Worm (Caenorhabditis elegans): ENCODE results near the gene C44H9.5.
"Not testable (repeated sequence)": the region's sequence is repeated elsewhere in the genome, so short reads cannot be mapped to it uniquely, and the experiment has no call there.

Gene C44H9.5

DNA sequence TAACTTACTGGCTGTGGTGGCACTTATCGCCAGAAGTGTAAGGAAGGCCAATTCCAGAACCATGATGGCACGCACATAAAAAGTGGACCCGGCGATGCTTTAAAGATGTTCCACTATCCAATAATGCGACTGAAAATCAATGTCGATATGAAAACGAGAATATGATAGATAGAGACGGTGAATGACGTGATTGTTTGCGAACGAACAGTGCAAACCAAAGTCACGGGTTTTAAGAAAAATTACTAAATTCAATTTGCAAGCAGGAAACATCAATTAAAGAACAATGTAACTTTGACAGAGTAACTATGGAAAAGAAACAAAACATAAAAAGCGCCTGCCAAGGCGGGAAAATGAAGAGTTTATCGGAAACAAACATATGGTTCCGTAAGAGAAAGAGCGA is at the start of gene C44H9.5:
Gene C44H9.5 (minus strand): TSS at position 129 of the 400 bp plus-strand sequence.
- no peak for TF ChIP-seq unc-62 (GFP tag; optimal IDR thresholded peaks at IDR 0.05)

ce11 chrV:12898583-12899232 is 49.0 kb upstream of the C44H9.5 start:
- no peak for TF ChIP-seq unc-62 (GFP tag; optimal IDR thresholded peaks at IDR 0.05)

ce11 chrV:12897338-12897737 is 47.7 kb upstream of the C44H9.5 start:
- TF ChIP-seq unc-62 (GFP tag; optimal IDR thresholded peaks at IDR 0.05), result no peak

ce11 chrV:12896850-12897249 is 47.2 kb upstream of the C44H9.5 start:
- no peak for TF ChIP-seq unc-62 (GFP tag; optimal IDR thresholded peaks at IDR 0.05)

DNA sequence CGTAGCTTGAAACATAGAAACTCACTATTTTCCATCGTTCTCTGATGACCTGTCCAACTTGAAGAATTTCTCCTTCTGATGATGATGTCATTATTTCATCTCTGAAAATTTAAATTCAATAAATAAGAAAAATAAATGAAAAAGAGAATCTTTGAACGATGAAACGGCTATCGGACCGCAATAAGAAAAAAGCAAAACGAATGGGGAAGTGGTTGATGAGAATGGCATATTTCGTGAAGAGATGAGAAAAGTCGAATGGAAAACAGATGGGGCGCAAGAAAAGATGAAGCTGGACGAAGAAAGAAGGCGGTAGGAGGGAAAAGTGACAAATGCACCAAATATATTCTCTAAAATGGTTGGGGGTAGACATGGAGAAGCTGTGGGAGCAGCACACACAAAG is 46.1 kb upstream of the C44H9.5 start, which contains the start of gene ttbk-7:
Gene ttbk-7 (minus strand): TSS at position 101 of the 400 bp plus-strand sequence.
- TF ChIP-seq unc-62 (GFP tag; optimal IDR thresholded peaks at IDR 0.05), result no peak

ce11 chrV:12885860-12886259 is 36.2 kb upstream of the C44H9.5 start, which contains the start of gene glb-24:
glb-24 (minus strand) TSS chrV:12885960.
- no peak for TF ChIP-seq unc-62 (GFP tag; optimal IDR thresholded peaks at IDR 0.05)

ce11 chrV:12882370-12882769 is 32.7 kb upstream of the C44H9.5 start:
- TF ChIP-seq unc-62 (GFP tag; optimal IDR thresholded peaks at IDR 0.05), result no peak

DNA sequence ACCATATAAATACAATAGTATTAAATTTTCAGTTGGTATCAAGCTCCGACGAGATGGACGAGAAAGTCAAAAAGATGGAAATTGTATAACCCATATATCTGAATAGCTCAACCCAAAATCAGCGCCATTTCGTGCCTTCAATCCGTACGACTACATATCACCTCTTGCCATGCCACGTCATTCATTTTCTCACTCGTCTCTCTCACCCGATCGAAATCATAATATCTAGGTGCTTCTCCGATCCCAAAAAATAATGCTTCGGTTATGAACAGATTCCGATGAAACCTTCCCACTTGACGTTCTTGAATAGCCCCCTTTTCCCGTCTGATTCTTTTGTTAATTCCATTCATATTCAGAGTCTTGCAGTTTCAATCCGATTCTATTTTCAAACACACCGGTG is 31.7 kb upstream of the C44H9.5 start:
- TF ChIP-seq unc-62 (GFP tag; optimal IDR thresholded peaks at IDR 0.05), result no peak

DNA sequence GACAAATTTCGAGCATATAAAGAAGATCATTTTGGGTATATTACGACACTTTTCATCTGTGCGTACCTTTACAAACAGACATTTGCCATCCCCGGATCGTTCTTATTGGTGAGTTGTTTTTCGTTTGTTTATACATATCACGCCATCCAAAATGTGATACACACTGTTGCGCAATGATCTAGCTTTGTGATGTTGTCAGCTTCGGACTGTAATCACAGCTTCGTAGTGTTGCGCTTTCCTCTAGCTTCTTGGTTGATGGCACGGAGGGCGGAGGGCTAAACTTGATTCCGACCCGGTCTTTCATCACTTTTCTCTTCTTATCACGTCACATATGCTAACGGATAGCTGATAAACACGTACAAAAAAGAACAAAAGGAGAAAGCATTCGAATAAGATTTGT is 29.7 kb upstream of the C44H9.5 start:
- TF ChIP-seq unc-62 (GFP tag; optimal IDR thresholded peaks at IDR 0.05), result no peak

DNA sequence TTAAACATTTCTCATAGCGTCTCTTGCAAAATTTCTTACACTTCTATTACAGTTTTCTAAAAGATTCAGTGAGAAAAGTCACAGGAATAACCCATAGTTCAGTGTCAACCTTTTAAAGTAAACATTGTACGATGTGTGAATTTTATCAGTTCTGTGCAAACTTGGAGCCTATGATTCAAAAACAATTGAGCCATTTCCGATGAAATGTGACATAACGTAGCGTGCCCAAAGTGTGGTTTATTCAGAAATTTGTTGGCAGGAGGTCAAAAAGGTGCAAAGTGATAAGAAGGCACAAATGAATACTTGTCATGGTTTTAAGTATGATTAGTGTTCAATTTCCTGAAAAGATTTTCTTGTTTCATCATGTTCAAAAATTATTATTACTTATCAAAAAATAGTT is 27.9 kb upstream of the C44H9.5 start:
- TF ChIP-seq unc-62 (GFP tag; optimal IDR thresholded peaks at IDR 0.05), result no peak

- TF ChIP-seq unc-62 (GFP tag; optimal IDR thresholded peaks at IDR 0.05), result no peak
Measured at ce11 chrV:12876708-12877107, 27.0 kb upstream of the C44H9.5 start.

DNA sequence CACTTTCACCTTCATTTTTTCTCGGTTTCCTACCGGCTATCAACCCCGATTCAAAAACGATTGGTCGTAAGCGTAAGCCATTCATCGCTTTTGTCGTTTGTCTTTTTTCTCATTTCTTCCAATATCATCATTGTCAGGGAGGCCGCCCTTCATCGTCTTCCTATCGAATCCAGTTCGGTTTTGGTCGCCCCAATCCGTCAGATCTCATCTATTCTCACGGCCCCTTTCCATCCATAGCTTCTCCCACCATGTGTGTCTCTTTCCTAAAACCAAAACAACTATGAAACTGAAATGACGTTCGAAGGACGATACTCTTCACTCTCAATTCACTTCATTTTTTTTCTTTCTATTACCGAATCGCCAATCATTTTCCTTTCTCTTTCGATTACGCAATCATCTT is 26.2 kb upstream of the C44H9.5 start:
- TF ChIP-seq unc-62 (GFP tag; optimal IDR thresholded peaks at IDR 0.05), result no peak

ce11 chrV:12871753-12872152 is 22.1 kb upstream of the C44H9.5 start, which contains the start of gene bus-19:
bus-19 (plus strand) TSS chrV:12872053.
- TF ChIP-seq unc-62 (GFP tag; optimal IDR thresholded peaks at IDR 0.05), result no peak

DNA sequence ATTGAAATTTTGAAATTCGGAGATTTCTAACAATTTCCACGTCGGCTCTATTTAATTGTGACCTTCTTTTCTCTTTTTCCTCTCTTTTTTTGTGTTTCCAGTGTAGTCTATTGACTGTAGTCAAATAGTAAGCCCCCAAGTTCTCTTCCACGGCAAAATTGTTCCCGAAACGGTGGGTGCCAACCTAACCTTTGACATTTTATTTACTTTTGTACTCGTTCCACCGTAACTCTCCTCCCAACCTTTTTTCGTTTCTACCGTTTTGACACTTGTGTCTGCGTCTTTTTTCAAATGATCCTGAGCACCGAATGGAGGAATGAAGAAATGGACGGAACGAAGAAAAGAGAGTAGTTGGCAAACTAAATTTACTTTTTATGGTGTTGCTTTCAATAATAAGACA is 21.1 kb upstream of the C44H9.5 start:
- no peak for TF ChIP-seq unc-62 (GFP tag; optimal IDR thresholded peaks at IDR 0.05)

DNA sequence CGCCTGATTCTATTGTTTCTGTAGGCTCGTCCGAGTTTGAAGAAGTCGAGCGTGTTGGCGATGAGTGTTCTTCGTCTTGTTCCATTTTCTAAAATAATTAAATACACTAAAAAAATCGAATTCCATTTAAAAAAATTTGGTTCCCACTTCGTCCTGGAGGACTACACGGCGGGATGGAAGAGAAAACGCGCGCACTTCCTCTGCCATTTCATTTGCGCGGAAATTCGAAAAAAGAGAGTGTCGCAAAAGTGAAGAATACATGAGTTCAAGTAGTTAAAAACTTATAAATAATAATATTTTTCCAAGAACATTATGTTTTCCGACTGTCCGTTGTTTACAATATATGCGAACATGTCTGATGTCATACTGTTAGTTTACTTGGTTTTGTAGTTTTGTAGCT is 20.3 kb upstream of the C44H9.5 start, which contains the start of gene T07F10.3:
Gene T07F10.3 (minus strand): TSS at position 98 of the 400 bp plus-strand sequence.
- no peak for TF ChIP-seq unc-62 (GFP tag; optimal IDR thresholded peaks at IDR 0.05)

DNA sequence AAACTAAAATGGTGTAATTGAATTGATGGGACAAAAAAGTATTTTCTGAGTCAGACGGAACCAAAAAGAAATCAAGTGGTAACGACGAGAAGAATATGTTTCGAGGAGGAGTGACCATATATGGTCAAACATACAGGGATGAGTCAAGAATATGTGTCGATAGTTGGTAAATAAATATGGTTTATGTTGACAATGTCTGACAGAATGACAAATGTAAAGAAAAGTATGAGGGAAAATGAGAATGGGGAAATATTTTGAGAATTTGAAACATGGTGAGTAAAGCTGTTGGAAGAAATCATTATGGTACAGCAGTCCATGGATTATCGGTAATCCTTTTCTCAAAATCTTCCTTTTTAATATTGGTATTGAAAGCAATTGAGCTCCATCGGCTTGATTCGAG is 18.3 kb upstream of the C44H9.5 start, which contains the start of gene nspg-1:
Gene nspg-1 (minus strand): TSS at position 101 of the 400 bp plus-strand sequence.
- no peak for TF ChIP-seq unc-62 (GFP tag; optimal IDR thresholded peaks at IDR 0.05)

DNA sequence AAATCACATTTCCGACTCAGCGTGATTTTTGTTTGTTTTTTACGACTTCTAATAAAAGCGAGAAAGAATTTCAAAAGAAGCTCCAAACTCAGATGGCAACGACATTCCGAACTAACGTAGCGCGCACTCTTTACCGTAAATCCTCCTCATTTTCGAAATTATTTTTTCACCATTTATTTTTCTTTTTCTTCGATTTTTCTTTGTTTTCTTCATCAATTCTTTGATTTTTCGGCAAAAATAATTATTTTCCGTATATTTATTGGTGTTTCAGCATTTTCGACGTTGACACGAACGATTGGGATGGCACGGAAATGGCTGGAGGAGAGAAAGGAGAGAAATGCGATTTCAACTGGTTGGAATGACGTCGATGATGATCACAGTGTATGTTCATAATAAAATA is 16.0 kb upstream of the C44H9.5 start, which contains the start of gene T07F10.5:
Gene T07F10.5 (plus strand): TSS at position 301 of the 400 bp plus-strand sequence.
- not testable (repeated sequence) for TF ChIP-seq unc-62 (GFP tag; optimal IDR thresholded peaks at IDR 0.05)

Measured in whole organism, dauer.